Fruit fly (Drosophila melanogaster) Kc167 (cell line): ENCODE results near the gene Indy.

Experiments
- Myc ChIP-seq: fragments of >200 bp; optimal IDR thresholded peaks from 2 replicates; lab custom pipeline; 2017; ENCODE audit warnings: missing external identifiers
- Sin3A ChIP-seq: fragments of >200 bp; optimal IDR thresholded peaks from 2 replicates; lab custom pipeline; 2018; ENCODE audit warnings: missing external identifiers
- h ChIP-seq: fragments of >200 bp; optimal IDR thresholded peaks from 3 replicates; lab custom pipeline; 2018; ENCODE audit warnings: missing external identifiers
- insv ChIP-seq: fragments of >200 bp; optimal IDR thresholded peaks from 3 replicates; lab custom pipeline; 2018; ENCODE audit warnings: missing external identifiers
- psq ChIP-seq: fragments of >200 bp; optimal IDR thresholded peaks from 2 replicates; lab custom pipeline; 2017; ENCODE audit warnings: missing external identifiers
- ttk ChIP-seq: sonication (Bioruptor generic); optimal IDR thresholded peaks from 2 replicates; lab custom pipeline; 2017; ENCODE audit warnings: missing external identifiers

The Indy gene

DNA sequence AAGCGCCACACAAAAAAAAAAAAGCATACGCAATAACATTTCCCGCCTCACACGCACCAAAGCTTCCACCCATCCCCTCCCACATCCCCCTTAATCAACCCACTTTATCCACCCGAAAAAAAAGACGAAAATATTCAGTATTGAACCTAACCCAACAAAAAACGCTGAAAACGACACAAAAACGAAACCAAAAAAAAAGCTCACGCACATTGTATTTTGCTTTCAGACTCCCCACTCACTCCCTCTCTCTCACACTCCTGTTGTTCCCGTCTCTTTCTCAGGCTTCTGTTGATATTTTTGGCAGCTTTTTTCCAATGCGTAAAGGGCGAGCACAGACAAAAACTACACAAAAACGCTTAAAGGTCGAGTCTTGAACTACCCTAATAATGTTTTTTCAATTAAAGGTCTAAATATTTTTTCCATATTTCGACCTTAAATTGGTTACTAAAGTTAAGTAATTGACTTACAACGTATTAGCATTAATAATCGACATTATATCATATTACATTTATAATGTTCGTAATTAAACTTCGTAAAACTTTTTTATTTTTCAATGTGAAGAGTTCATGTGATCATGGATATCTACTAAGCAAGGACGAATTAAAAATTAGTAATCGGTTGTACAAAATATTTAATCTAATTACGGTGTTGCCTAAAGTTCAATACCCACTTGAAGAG lies 59.5 kb downstream of the Indy start:
- TF ChIP-seq ttk (lab: Kevin White, UChicago): no peak

DNA sequence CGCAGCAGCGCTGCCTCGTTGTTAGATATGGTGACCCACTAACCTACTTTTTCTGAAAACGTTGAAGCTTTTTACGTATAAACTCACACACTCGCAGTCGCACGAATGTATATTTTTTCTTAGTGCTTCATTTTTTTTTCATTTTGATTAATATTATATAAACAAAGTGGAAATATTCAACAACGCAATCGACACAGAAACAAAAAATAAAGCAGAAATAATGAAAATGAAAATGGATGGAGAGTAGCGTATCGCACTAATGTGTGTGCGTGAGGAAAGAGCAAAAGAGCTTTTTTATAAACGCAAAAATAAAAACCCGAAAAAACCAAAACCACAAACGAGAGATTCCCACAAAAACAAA lies 60.0 kb downstream of the Indy start:
- TF ChIP-seq h (no peak), psq (lab: Kevin White, UChicago) (no peak), insv (lab: Kevin White, UChicago) (no peak), ttk (lab: Kevin White, UChicago) (no peak), Myc (lab: Kevin White, UChicago) (no peak), Sin3A (lab: Kevin White, UChicago) (no peak)

DNA sequence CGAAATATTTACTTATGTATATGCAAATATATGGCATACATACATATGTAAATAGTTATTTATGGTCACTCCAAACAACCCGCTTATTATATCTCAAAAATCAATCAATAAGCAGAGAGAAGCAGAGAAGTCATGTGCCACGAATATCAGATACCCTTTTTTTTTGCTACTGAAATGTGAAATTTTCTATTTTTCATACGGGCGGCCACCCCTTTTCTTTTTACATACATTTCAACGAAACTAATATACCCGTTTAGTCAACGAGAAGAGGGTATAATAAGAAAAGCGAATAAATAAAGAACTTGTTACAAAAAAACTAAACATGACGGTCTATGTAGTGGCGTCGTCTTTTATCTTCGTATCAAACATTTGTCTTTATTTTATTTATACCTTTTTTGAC lies 61.5 kb downstream of the Indy start:
- TF ChIP-seq Sin3A (lab: Kevin White, UChicago): no peak
- no peak for TF ChIP-seq insv (lab: Kevin White, UChicago)
- TF ChIP-seq Myc (lab: Kevin White, UChicago): no peak
- TF ChIP-seq h: no peak
- no peak for TF ChIP-seq ttk (lab: Kevin White, UChicago)
- TF ChIP-seq psq (lab: Kevin White, UChicago): no peak

- TF ChIP-seq Sin3A (lab: Kevin White, UChicago) (no peak), ttk (lab: Kevin White, UChicago) (no peak), Myc (lab: Kevin White, UChicago) (no peak), h (no peak), insv (lab: Kevin White, UChicago) (no peak), psq (lab: Kevin White, UChicago) (no peak)
Measured at dm6 chr3L:18783544-18783943, 62.5 kb downstream of the Indy start.

dm6 chr3L:18782653-18783052 lies 63.4 kb downstream of the Indy start:
- TF ChIP-seq ttk (lab: Kevin White, UChicago): no peak
- TF ChIP-seq h: no peak
- no peak for TF ChIP-seq insv (lab: Kevin White, UChicago)
- TF ChIP-seq Sin3A (lab: Kevin White, UChicago): no peak
- TF ChIP-seq Myc (lab: Kevin White, UChicago): no peak
- no peak for TF ChIP-seq psq (lab: Kevin White, UChicago)

- TF ChIP-seq psq (lab: Kevin White, UChicago) (no peak), h (no peak), Sin3A (lab: Kevin White, UChicago) (no peak), Myc (lab: Kevin White, UChicago) (no peak), insv (lab: Kevin White, UChicago) (no peak)
Measured at dm6 chr3L:18781653-18782629, 64.1 kb downstream of the Indy start.
